Worm (Caenorhabditis elegans) whole organism, L4 larva: Measurements from ENCODE around the gene W03H9.1.
"Not testable (repeated sequence)": the region's sequence is repeated elsewhere in the genome, so short reads cannot be mapped to it uniquely, and the experiment has no call there.

Source experiments
- F37D6.2 ChIP-seq: sonication (generic microtip); optimal IDR thresholded peaks from 2 replicates; lab custom pipeline; 2016; ENCODE audit warnings: mild to moderate bottlenecking, missing genetic modification characterization, missing compliant biosample characterization
- T26A8.4 ChIP-seq: fragments of 200-800 bp; sonication (Bioruptor generic); IDR thresholded peaks from 2 replicates; pipeline ENCODE4 v1.3.6; 2022; ENCODE audit warnings: missing genetic modification characterization, missing compliant biosample characterization
- aha-1 ChIP-seq: fragments of 150-350 bp; peaks from one replicate; lab custom pipeline; 2014; ENCODE audit warnings: missing biosample characterization, missing genetic modification characterization
- arid-1 ChIP-seq: fragments of 200-800 bp; sonication (Bioruptor generic); conservative IDR thresholded peaks from 2 replicates; pipeline ENCODE4 v1.3.6; 2022; ENCODE audit warnings: missing genetic modification reagents, missing genetic modification characterization, missing compliant biosample characterization
- ceh-20 ChIP-seq: fragments of 200-800 bp; sonication (Bioruptor generic); IDR thresholded peaks from 2 replicates; pipeline ENCODE4 v1.3.6; 2022; ENCODE audit warnings: missing genetic modification reagents, missing genetic modification characterization, missing compliant biosample characterization
- ceh-44 ChIP-seq: fragments of 200-800 bp; sonication (Bioruptor generic); IDR thresholded peaks from 2 replicates; pipeline ENCODE4 v1.3.6; 2022; ENCODE audit warnings: missing genetic modification reagents, missing genetic modification characterization, missing compliant biosample characterization
- ctbp-1 ChIP-seq: fragments of 200-800 bp; sonication (Bioruptor generic); IDR thresholded peaks from 2 replicates; pipeline ENCODE4 v1.3.6; 2022; ENCODE audit warnings: missing genetic modification reagents, missing genetic modification characterization, missing compliant biosample characterization
- daf-16 ChIP-seq, 3 experiments: sonication (generic microtip); optimal IDR thresholded peaks; 2 replicates each; lab custom pipeline; 2016 to 2017; ENCODE audit warnings: missing genetic modification characterization in 3 of 3, missing genetic modification reagents in 3 of 3, mild to moderate bottlenecking in 2 of 3, missing compliant biosample characterization in 2 of 3, missing biosample characterization in 1 of 3, moderate library complexity in 1 of 3
- dmd-6 ChIP-seq: fragments of 200-800 bp; sonication (Bioruptor generic); IDR thresholded peaks from 2 replicates; pipeline ENCODE4 v1.3.6; 2022; ENCODE audit warnings: missing genetic modification reagents, missing genetic modification characterization, missing compliant biosample characterization
- dmd-9 ChIP-seq: fragments of 200-800 bp; sonication (Bioruptor generic); IDR thresholded peaks from 2 replicates; pipeline ENCODE4 v1.3.6; 2022; ENCODE audit warnings: missing genetic modification reagents, missing genetic modification characterization, missing compliant biosample characterization
- dpl-1 ChIP-seq: fragments of 150-350 bp; optimal IDR thresholded peaks from 2 replicates; lab custom pipeline; 2014; ENCODE audit warnings: missing biosample characterization, missing genetic modification reagents, missing genetic modification characterization
- dve-1 ChIP-seq: sonication (generic microtip); optimal IDR thresholded peaks from 2 replicates; lab custom pipeline; 2017; ENCODE audit warnings: antibody characterized with exemption, mild to moderate bottlenecking, missing genetic modification characterization, missing compliant biosample characterization; ENCODE audit not compliant: insufficient read depth
- egl-43 ChIP-seq: fragments of 200-800 bp; sonication (Bioruptor generic); IDR thresholded peaks from 2 replicates; pipeline ENCODE4 v1.3.6; 2022; ENCODE audit warnings: missing genetic modification reagents, missing genetic modification characterization, missing compliant biosample characterization
- hlh-11 ChIP-seq: fragments of 200-800 bp; sonication (Bioruptor generic); optimal IDR thresholded peaks from 2 replicates; lab custom pipeline; 2018; ENCODE audit warnings: mild to moderate bottlenecking, missing genetic modification characterization, missing compliant biosample characterization
- hlh-30 ChIP-seq: sonication (generic microtip); optimal IDR thresholded peaks from 2 replicates; lab custom pipeline; 2017; ENCODE audit warnings: antibody characterized with exemption, mild to moderate bottlenecking, missing genetic modification characterization, missing compliant biosample characterization; ENCODE audit not compliant: insufficient read depth
- hmg-1.1 ChIP-seq: fragments of 200-800 bp; sonication (Bioruptor generic); IDR thresholded peaks from 2 replicates; pipeline ENCODE4 v1.3.6; 2022; ENCODE audit warnings: missing genetic modification reagents, missing genetic modification characterization, missing compliant biosample characterization
- lim-7 ChIP-seq: fragments of 200-800 bp; sonication (Bioruptor generic); IDR thresholded peaks from 2 replicates; pipeline ENCODE4 v1.3.6; 2022; ENCODE audit warnings: missing genetic modification characterization, missing compliant biosample characterization
- lin-1 ChIP-seq: fragments of 200-800 bp; sonication (Bioruptor generic); IDR thresholded peaks from 2 replicates; pipeline ENCODE4 v1.3.6; 2022; ENCODE audit warnings: missing genetic modification reagents, missing genetic modification characterization, missing compliant biosample characterization
- lin-38 ChIP-seq: fragments of 200-800 bp; sonication (Bioruptor generic); IDR thresholded peaks from 2 replicates; pipeline ENCODE4 v1.3.6; 2022; ENCODE audit warnings: missing genetic modification reagents, missing genetic modification characterization, missing compliant biosample characterization
- lsy-2 ChIP-seq, 2 experiments: fragments of 150-350 bp in 1 of 2; sonication (generic microtip) in 1 of 2; optimal IDR thresholded peaks; 2 replicates each; lab custom pipeline; 2014 to 2017; ENCODE audit warnings: missing biosample characterization in 2 of 2, missing genetic modification characterization in 2 of 2
- madf-5 ChIP-seq, 2 experiments: fragments of 200-800 bp; sonication (Bioruptor generic); IDR thresholded peaks; 2 replicates each; pipeline ENCODE4 v1.3.6; 2022; ENCODE audit warnings: missing compliant biosample characterization in 2 of 2, missing genetic modification characterization in 2 of 2
- madf-9 ChIP-seq: fragments of 200-800 bp; sonication (Bioruptor generic); conservative IDR thresholded peaks from 2 replicates; pipeline ENCODE4 v1.3.6; 2022; ENCODE audit warnings: missing genetic modification reagents, missing genetic modification characterization, missing compliant biosample characterization
- mep-1 ChIP-seq: fragments of 150-350 bp; sonication (generic microtip); optimal IDR thresholded peaks from 3 replicates; lab custom pipeline; 2014; ENCODE audit warnings: missing biosample characterization, missing genetic modification characterization
- mes-2 ChIP-seq: sonication (generic microtip); optimal IDR thresholded peaks from 2 replicates; lab custom pipeline; 2016; ENCODE audit warnings: missing genotype, mild to moderate bottlenecking, missing genetic modification characterization, missing compliant biosample characterization; ENCODE audit not compliant: poor library complexity, severe bottlenecking
- nhr-102 ChIP-seq: sonication (generic microtip); optimal IDR thresholded peaks from 2 replicates; lab custom pipeline; 2016; ENCODE audit warnings: mild to moderate bottlenecking, missing genetic modification characterization, moderate library complexity, missing compliant biosample characterization
- nhr-237 ChIP-seq: sonication (generic microtip); optimal IDR thresholded peaks from 2 replicates; lab custom pipeline; 2017; ENCODE audit warnings: missing biosample characterization, missing genetic modification characterization
- nhr-25 ChIP-seq: sonication (generic microtip); optimal IDR thresholded peaks from 2 replicates; lab custom pipeline; 2017; ENCODE audit warnings: missing genetic modification characterization, mild to moderate bottlenecking, missing compliant biosample characterization, antibody characterized with exemption, moderate library complexity, borderline replicate concordance; ENCODE audit not compliant: insufficient read depth
- nhr-42 ChIP-seq: fragments of 200-800 bp; sonication (Bioruptor generic); IDR thresholded peaks from 2 replicates; pipeline ENCODE4 v1.3.6; 2022; ENCODE audit warnings: missing genetic modification characterization, missing compliant biosample characterization
- nhr-77 ChIP-seq: fragments of 150-350 bp; optimal IDR thresholded peaks from 2 replicates; lab custom pipeline; 2014; ENCODE audit warnings: missing biosample characterization, missing genetic modification characterization
- pha-4 ChIP-seq, 2 experiments: fragments of 150-350 bp in 1 of 2; fragments of 200-800 bp in 1 of 2; sonication (Bioruptor generic) in 1 of 2; IDR thresholded peaks in 1 of 2; optimal IDR thresholded peaks in 1 of 2; 2 replicates each; pipeline versions ENCODE4 v1.3.6 to Lab custom; 2014 to 2022; ENCODE audit warnings: missing genetic modification characterization in 2 of 2, missing genetic modification reagents in 2 of 2, missing biosample characterization in 1 of 2, missing compliant biosample characterization in 1 of 2
- php-3 ChIP-seq: fragments of 200-800 bp; sonication (Bioruptor generic); IDR thresholded peaks from 2 replicates; pipeline ENCODE4 v1.3.6; 2022; ENCODE audit warnings: missing genetic modification reagents, missing genetic modification characterization, missing compliant biosample characterization
- rbr-2 ChIP-seq: sonication (generic microtip); optimal IDR thresholded peaks from 2 replicates; lab custom pipeline; 2016; ENCODE audit warnings: missing genotype, missing genetic modification characterization, missing compliant biosample characterization
- saeg-2 ChIP-seq: fragments of 200-800 bp; sonication (Bioruptor generic); IDR thresholded peaks from 2 replicates; pipeline ENCODE4 v1.3.6; 2022; ENCODE audit warnings: missing genetic modification reagents, missing genetic modification characterization, missing compliant biosample characterization
- set-16 ChIP-seq: fragments of 200-800 bp; sonication (Bioruptor generic); IDR thresholded peaks from 2 replicates; pipeline ENCODE4 v1.3.6; 2022; ENCODE audit warnings: missing genetic modification reagents, missing genetic modification characterization, missing compliant biosample characterization
- tra-1 ChIP-seq: fragments of 200-800 bp; sonication (Bioruptor generic); IDR thresholded peaks from 2 replicates; pipeline ENCODE4 v1.3.6; 2022; ENCODE audit warnings: missing genetic modification reagents, missing genetic modification characterization, missing compliant biosample characterization
- unc-130 ChIP-seq: sonication (generic microtip); optimal IDR thresholded peaks from 2 replicates; lab custom pipeline; 2016; ENCODE audit warnings: missing genetic modification reagents, missing genetic modification characterization, missing compliant biosample characterization
- vab-7 ChIP-seq: fragments of 200-800 bp; sonication (Bioruptor generic); IDR thresholded peaks from 2 replicates; pipeline ENCODE4 v1.3.6; 2022; ENCODE audit warnings: missing genetic modification reagents, missing genetic modification characterization, missing compliant biosample characterization
- zfp-2 ChIP-seq: sonication (generic microtip); optimal IDR thresholded peaks from 2 replicates; lab custom pipeline; 2016; ENCODE audit warnings: mild to moderate bottlenecking, missing genetic modification characterization, missing compliant biosample characterization
- ztf-11 ChIP-seq: fragments of 150-350 bp; optimal IDR thresholded peaks from 2 replicates; lab custom pipeline; 2014; ENCODE audit warnings: missing biosample characterization, missing genetic modification characterization

The W03H9.1 gene

DNA sequence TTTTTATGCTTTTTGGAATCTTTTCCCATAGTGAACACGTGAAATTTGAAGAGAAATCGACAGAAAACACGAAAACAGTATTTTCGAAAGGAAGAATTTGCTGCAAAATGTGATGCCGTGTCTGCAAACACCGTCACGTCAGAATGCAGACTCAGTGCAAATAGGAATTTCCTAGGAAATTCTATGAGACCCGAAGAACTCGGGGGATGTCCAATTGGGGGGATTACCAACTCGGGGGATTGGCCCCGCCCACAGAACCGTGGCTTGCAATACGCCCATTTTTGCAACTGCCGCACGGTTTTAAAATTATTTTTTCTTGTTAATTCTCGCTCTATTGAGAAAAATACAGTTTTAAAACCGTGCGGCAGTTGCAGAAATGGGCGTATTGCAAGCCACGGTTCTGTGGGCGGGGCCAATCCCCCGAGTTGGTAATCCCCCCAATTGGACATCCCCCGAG lies 7.8 kb downstream of the W03H9.1 start, which contains the start of gene cacn-1:
Gene cacn-1 (minus strand): TSS at position 51 of the 457 bp plus-strand sequence.
- TF ChIP-seq mes-2 (tag; lab: Kevin White, UChicago), result peak; percentile 87
- TF ChIP-seq hlh-30 (tag; lab: Kevin White, UChicago), result peak; percentile 22
- peak; percentile 67 for TF ChIP-seq ceh-20 (GFP tag; lab: Robert Waterston, UW)
- not testable (repeated sequence) for TF ChIP-seq daf-16 (GFP tag; optimal IDR thresholded peaks at IDR 0.05; lab: Kevin White, UChicago); pha-4 (tag; optimal IDR thresholded peaks at IDR 0.05; lab: Kevin White, UChicago)
- TF ChIP-seq daf-16 (tag; optimal IDR thresholded peaks at IDR 0.05; lab: Kevin White, UChicago), result peak; percentile 15
- TF ChIP-seq lsy-2 (tag; optimal IDR thresholded peaks at IDR 0.05; lab: Kevin White, UChicago), result peak in 1 of 2 experiments; percentile 63
- peak; percentile 52; the same call in 1 of the 2 replicates for TF ChIP-seq arid-1 (GFP tag; lab: Robert Waterston, UW)
- TF ChIP-seq lim-7 (GFP tag; lab: Robert Waterston, UW), result peak; percentile 56; the same call in 1 of the 2 replicates
- peak; percentile 72 for TF ChIP-seq T26A8.4 (GFP tag; lab: Robert Waterston, UW)
- TF ChIP-seq dmd-9 (GFP tag; lab: Robert Waterston, UW), result 0 out of 2 replicates have a peak, but pooled peaks have one; percentile 52
- TF ChIP-seq dve-1, result peak; percentile 53
- peak; percentile 50 for TF ChIP-seq nhr-102
- TF ChIP-seq vab-7 (GFP tag; lab: Robert Waterston, UW), result peak; percentile 60; the same call in 1 of the 2 replicates
- 0 out of 2 replicates have a peak, but pooled peaks have one; percentile 22 for TF ChIP-seq lin-1 (GFP tag; lab: Robert Waterston, UW)
- peak; percentile 46 for TF ChIP-seq dmd-6 (GFP tag; lab: Robert Waterston, UW)
- peak; percentile 13 for TF ChIP-seq unc-130 (GFP tag; lab: Kevin White, UChicago)
- TF ChIP-seq ctbp-1 (GFP tag; lab: Robert Waterston, UW), result 0 out of 2 replicates have a peak, but pooled peaks have one; percentile 46
- peak; percentile 18 for TF ChIP-seq hlh-11 (tag; lab: Kevin White, UChicago)
- TF ChIP-seq dpl-1, result peak; percentile 48
- TF ChIP-seq egl-43 (GFP tag; lab: Robert Waterston, UW), result peak; percentile 71; the same call in 1 of the 2 replicates
- TF ChIP-seq nhr-42 (GFP tag; lab: Robert Waterston, UW), result peak; percentile 89
- 0 out of 2 replicates have a peak, but pooled peaks have one; percentile 18 for TF ChIP-seq tra-1 (GFP tag; lab: Robert Waterston, UW)
- TF ChIP-seq php-3 (GFP tag; lab: Robert Waterston, UW), result peak; percentile 11; the same call in 1 of the 2 replicates
- TF ChIP-seq rbr-2 (tag; lab: Kevin White, UChicago), result peak; percentile 33
- TF ChIP-seq saeg-2 (GFP tag; lab: Robert Waterston, UW), result 0 out of 2 replicates have a peak, but pooled peaks have one; percentile 50
- peak; percentile 87 for TF ChIP-seq lin-38
- TF ChIP-seq hmg-1.1 (GFP tag; lab: Robert Waterston, UW), result peak; percentile 84
- peak; percentile 34 for TF ChIP-seq mep-1 (tag; lab: Kevin White, UChicago)
- TF ChIP-seq nhr-77 (tag; lab: Kevin White, UChicago), result peak; percentile 51
- 0 out of 4 replicates have a peak, but pooled peaks of 1 of the 2 experiments have one; percentile 31 for TF ChIP-seq madf-5 (GFP tag; IDR thresholded peaks at IDR 0.05; lab: Robert Waterston, UW)
- TF ChIP-seq pha-4 (GFP tag; IDR thresholded peaks at IDR 0.05; lab: Robert Waterston, UW), result peak; percentile 60; the same call in 1 of the 2 replicates
- peak; percentile 47; the same call in 1 of the 2 replicates for TF ChIP-seq ceh-44
- peak; percentile 41; the same call in 1 of the 2 replicates for TF ChIP-seq madf-9

DNA sequence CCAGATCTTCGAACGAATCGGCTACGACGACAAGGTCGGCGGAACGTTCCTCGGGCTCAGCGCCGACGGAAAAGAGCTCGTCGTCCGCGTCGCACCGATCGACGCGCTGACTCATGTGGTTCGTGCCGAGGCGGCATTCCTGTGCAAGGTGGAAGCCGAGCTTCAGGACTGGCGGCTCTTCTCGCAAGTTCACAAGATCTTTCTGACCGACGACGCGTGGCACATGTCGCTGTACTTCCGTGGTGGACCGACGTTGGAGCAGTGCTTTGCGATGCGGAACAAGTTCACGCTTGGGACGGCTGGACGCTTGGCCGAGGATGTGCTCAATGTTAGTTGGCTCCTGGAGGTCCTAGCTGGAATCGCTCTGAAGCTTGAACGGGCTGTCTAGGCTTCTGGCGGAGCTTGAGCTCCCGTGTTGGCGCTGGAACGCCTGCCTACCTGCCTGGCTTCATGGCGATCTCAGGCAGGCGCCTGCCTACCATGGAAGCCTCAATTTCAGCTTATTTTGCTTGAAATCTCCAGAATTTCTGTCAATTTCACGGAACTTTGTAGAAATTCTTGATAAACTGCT lies 11.0 kb downstream of the W03H9.1 start:
- TF ChIP-seq lin-38, result no peak
- TF ChIP-seq nhr-237 (tag; lab: Kevin White, UChicago), result no peak
- TF ChIP-seq F37D6.2 (tag; lab: Kevin White, UChicago), result no peak
- no peak for TF ChIP-seq nhr-25 (tag; lab: Kevin White, UChicago)
- peak; percentile 88 for TF ChIP-seq set-16 (GFP tag; lab: Robert Waterston, UW)
- no peak for TF ChIP-seq zfp-2
- no peak for TF ChIP-seq ztf-11 (tag; lab: Kevin White, UChicago)
- TF ChIP-seq dve-1, result no peak
- peak; percentile 77 for TF ChIP-seq aha-1 (tag; lab: Kevin White, UChicago)
